Fruit fly (Drosophila melanogaster) whole organism, embryonic: Measurements from ENCODE around the gene Kdm3.

Experiments used
- CG10565 ChIP-seq: fragments of 200-800 bp; sonication (Bioruptor generic); optimal IDR thresholded peaks from 3 replicates; lab custom pipeline; 2016; ENCODE audit warnings: missing biosample characterization, mild to moderate bottlenecking, missing genetic modification characterization
- CG10959 ChIP-seq: fragments of 200-800 bp; sonication (Bioruptor generic); IDR thresholded peaks from 2 replicates; pipeline ENCODE4 v1.3.6; 2022; ENCODE audit warnings: missing biosample characterization, missing genetic modification characterization
- CG11093 ChIP-seq: fragments of 200-800 bp; sonication (Bioruptor generic); IDR thresholded peaks from 3 replicates; pipeline ENCODE4 v1.3.6; 2022; ENCODE audit warnings: missing biosample characterization, missing genetic modification characterization
- CG12155 ChIP-seq: fragments of 200-800 bp; sonication (Bioruptor generic); optimal IDR thresholded peaks from 3 replicates; lab custom pipeline; 2016; ENCODE audit warnings: missing biosample characterization, missing genetic modification characterization
- CG14965 ChIP-seq: fragments of 200-800 bp; sonication (Bioruptor generic); optimal IDR thresholded peaks from 2 replicates; lab custom pipeline; 2016; ENCODE audit warnings: missing biosample characterization, missing genetic modification characterization, borderline replicate concordance
- CG15073 ChIP-seq: fragments of 200-800 bp; sonication (Bioruptor generic); optimal IDR thresholded peaks from 2 replicates; lab custom pipeline; 2016; ENCODE audit warnings: missing biosample characterization, missing genetic modification characterization
- CG17568 ChIP-seq: fragments of 200-800 bp; sonication (Bioruptor generic); optimal IDR thresholded peaks from 2 replicates; lab custom pipeline; 2018; ENCODE audit warnings: missing biosample characterization, mild to moderate bottlenecking, missing genetic modification characterization, moderate library complexity
- CG17802 ChIP-seq: fragments of 200-800 bp; sonication (Bioruptor generic); optimal IDR thresholded peaks from 2 replicates; lab custom pipeline; 2018; ENCODE audit warnings: missing biosample characterization, mild to moderate bottlenecking, missing genetic modification characterization, moderate library complexity
- CG1792 ChIP-seq: fragments of 200-800 bp; sonication (Bioruptor generic); optimal IDR thresholded peaks from 2 replicates; lab custom pipeline; 2016; ENCODE audit warnings: missing biosample characterization, missing genetic modification characterization
- CG2199 ChIP-seq: fragments of 200-800 bp; sonication (Bioruptor generic); IDR thresholded peaks from 3 replicates; pipeline ENCODE4 v1.3.6; 2022; ENCODE audit warnings: missing biosample characterization, missing genetic modification characterization
- CG3163 ChIP-seq: fragments of 200-800 bp; sonication (Bioruptor generic); optimal IDR thresholded peaks from 3 replicates; lab custom pipeline; 2016; ENCODE audit warnings: missing biosample characterization, missing genetic modification characterization
- CG5180 ChIP-seq: fragments of 200-800 bp; sonication (Bioruptor generic); optimal IDR thresholded peaks from 3 replicates; lab custom pipeline; 2017; ENCODE audit warnings: missing biosample characterization, missing genetic modification characterization, mild to moderate bottlenecking, moderate library complexity, missing genetic modification reagents
- CG7357 ChIP-seq: fragments of 200-800 bp; sonication (Bioruptor generic); IDR thresholded peaks from 3 replicates; pipeline ENCODE4 v1.3.6; 2022; ENCODE audit warnings: missing biosample characterization, missing genetic modification characterization
- CG7839 ChIP-seq: fragments of 200-800 bp; sonication (Bioruptor generic); optimal IDR thresholded peaks from 3 replicates; lab custom pipeline; 2018; ENCODE audit warnings: missing biosample characterization, mild to moderate bottlenecking, missing genetic modification characterization, moderate library complexity
- CG8281 ChIP-seq: fragments of 200-800 bp; sonication (Bioruptor generic); optimal IDR thresholded peaks from 2 replicates; lab custom pipeline; 2018; ENCODE audit warnings: missing biosample characterization, mild to moderate bottlenecking, missing genetic modification characterization, moderate library complexity
- Dp ChIP-seq: fragments of 200-800 bp; sonication (Bioruptor generic); optimal IDR thresholded peaks from 2 replicates; lab custom pipeline; 2018; ENCODE audit warnings: missing biosample characterization, mild to moderate bottlenecking, missing genetic modification characterization, moderate library complexity
- Eip74EF ChIP-seq, 2 experiments: fragments of 200-800 bp in 1 of 2; fragments of >200 bp in 1 of 2; sonication (Bioruptor generic) in 1 of 2; optimal IDR thresholded peaks; 2 replicates each; lab custom pipeline; 2017 to 2019; ENCODE audit warnings: missing biosample characterization in 2 of 2, missing genetic modification characterization in 2 of 2, mild to moderate bottlenecking in 1 of 2, moderate library complexity in 1 of 2
- Hey ChIP-seq: fragments of 200-800 bp; sonication (Bioruptor generic); optimal IDR thresholded peaks from 3 replicates; lab custom pipeline; 2018; ENCODE audit warnings: missing biosample characterization, mild to moderate bottlenecking, missing genetic modification characterization
- Hr51 ChIP-seq, 2 experiments: fragments of 200-800 bp; sonication (Bioruptor generic); optimal IDR thresholded peaks; 2 replicates in 1 of 2; 3 replicates in 1 of 2; lab custom pipeline; 2016 to 2018; ENCODE audit warnings: missing biosample characterization in 2 of 2, missing genetic modification characterization in 2 of 2, mild to moderate bottlenecking in 1 of 2, moderate library complexity in 1 of 2
- Hr78 ChIP-seq, 2 experiments: fragments of 200-800 bp in 1 of 2; fragments of >200 bp in 1 of 2; sonication (Bioruptor generic) in 1 of 2; optimal IDR thresholded peaks; 2 replicates each; lab custom pipeline; 2017 to 2019; ENCODE audit warnings: missing biosample characterization in 2 of 2, missing genetic modification characterization in 2 of 2, mild to moderate bottlenecking in 1 of 2, moderate library complexity in 1 of 2
- Jarid2 ChIP-seq: fragments of 200-800 bp; sonication (Bioruptor generic); optimal IDR thresholded peaks from 3 replicates; lab custom pipeline; 2017; ENCODE audit warnings: mild to moderate bottlenecking, missing biosample characterization, missing genetic modification reagents, missing genetic modification characterization
- Neu2 ChIP-seq: fragments of 200-800 bp; sonication (Bioruptor generic); optimal IDR thresholded peaks from 3 replicates; lab custom pipeline; 2016; ENCODE audit warnings: missing biosample characterization, missing genetic modification characterization, borderline replicate concordance
- Opbp ChIP-seq: fragments of 200-800 bp; sonication (Bioruptor generic); IDR thresholded peaks from 3 replicates; pipeline ENCODE4 v1.3.6; 2022; ENCODE audit warnings: missing biosample characterization, missing genetic modification characterization; ENCODE audit not compliant: partially characterized antibody
- Pdp1 ChIP-seq, 2 experiments: fragments of 200-800 bp; sonication (Bioruptor generic); optimal IDR thresholded peaks; 3 replicates each; lab custom pipeline; 2016; ENCODE audit warnings: missing biosample characterization in 2 of 2, missing genetic modification characterization in 2 of 2, mild to moderate bottlenecking in 1 of 2, moderate library complexity in 1 of 2
- Sox100B ChIP-seq: fragments of 200-800 bp; sonication (Bioruptor generic); optimal IDR thresholded peaks from 3 replicates; lab custom pipeline; 2018; ENCODE audit warnings: missing biosample characterization, mild to moderate bottlenecking, missing genetic modification characterization
- Sry-δ ChIP-seq: fragments of 200-800 bp; sonication (Bioruptor generic); optimal IDR thresholded peaks from 2 replicates; lab custom pipeline; 2016; ENCODE audit warnings: missing biosample characterization, missing genetic modification characterization
- ara ChIP-seq: fragments of 200-800 bp; sonication (Bioruptor generic); IDR thresholded peaks from 2 replicates; pipeline ENCODE4 v1.3.6; 2022; ENCODE audit warnings: missing biosample characterization, missing genetic modification characterization
- chinmo ChIP-seq: fragments of 200-800 bp; sonication (Bioruptor generic); IDR thresholded peaks from 4 replicates; pipeline ENCODE4 v1.3.6; 2022; ENCODE audit warnings: missing biosample characterization, missing genetic modification characterization; ENCODE audit not compliant: partially characterized antibody
- croc ChIP-seq: fragments of 200-800 bp; sonication (Bioruptor generic); conservative IDR thresholded peaks from 3 replicates; pipeline ENCODE4 v1.3.6; 2022; ENCODE audit warnings: missing biosample characterization, missing genetic modification characterization
- cwo ChIP-seq: fragments of 200-800 bp; sonication (Bioruptor generic); optimal IDR thresholded peaks from 3 replicates; lab custom pipeline; 2017; ENCODE audit warnings: missing biosample characterization, missing genetic modification characterization, mild to moderate bottlenecking, moderate library complexity, missing genetic modification reagents
- grn ChIP-seq: fragments of 200-800 bp; sonication (Bioruptor generic); optimal IDR thresholded peaks from 3 replicates; lab custom pipeline; 2017; ENCODE audit warnings: missing biosample characterization, missing genetic modification characterization
- lbe ChIP-seq: fragments of 200-800 bp; sonication (Bioruptor generic); optimal IDR thresholded peaks from 2 replicates; lab custom pipeline; 2016; ENCODE audit warnings: missing biosample characterization, mild to moderate bottlenecking, missing genetic modification characterization
- lilli ChIP-seq: fragments of 200-800 bp; sonication (Bioruptor generic); optimal IDR thresholded peaks from 3 replicates; lab custom pipeline; 2016; ENCODE audit warnings: missing biosample characterization, missing genetic modification characterization
- nmo ChIP-seq: fragments of 200-800 bp; sonication (Bioruptor generic); optimal IDR thresholded peaks from 2 replicates; lab custom pipeline; 2018; ENCODE audit warnings: missing biosample characterization, mild to moderate bottlenecking, missing genetic modification characterization, moderate library complexity
- oc ChIP-seq: fragments of 200-800 bp; sonication (Bioruptor generic); optimal IDR thresholded peaks from 2 replicates; lab custom pipeline; 2018; ENCODE audit warnings: missing biosample characterization, mild to moderate bottlenecking, missing genetic modification characterization, moderate library complexity
- pan ChIP-seq, 4 experiments: fragments of >200 bp in 3 of 4; fragments of 200-800 bp in 1 of 4; sonication (Bioruptor generic) in 1 of 4; optimal IDR thresholded peaks in 3 of 4; IDR thresholded peaks in 1 of 4; 2 replicates each; pipeline versions ENCODE4 v1.3.6 to Lab custom; 2017 to 2022; ENCODE audit warnings: missing biosample characterization in 2 of 4, missing genetic modification characterization in 2 of 4, mixed read lengths in 1 of 4
- peb ChIP-seq: fragments of 200-800 bp; sonication (Bioruptor generic); IDR thresholded peaks from 2 replicates; pipeline ENCODE4 v1.3.6; 2022; ENCODE audit warnings: missing biosample characterization, missing genetic modification characterization
- ro ChIP-seq: fragments of 200-800 bp; sonication (Bioruptor generic); IDR thresholded peaks from 2 replicates; pipeline ENCODE4 v1.3.6; 2022; ENCODE audit warnings: missing biosample characterization, missing genetic modification characterization
- sug ChIP-seq: fragments of 200-800 bp; optimal IDR thresholded peaks from 2 replicates; lab custom pipeline; 2019; ENCODE audit warnings: missing biosample characterization, mild to moderate bottlenecking, missing genetic modification characterization, moderate library complexity
- tin ChIP-seq: fragments of 200-800 bp; sonication (Bioruptor generic); optimal IDR thresholded peaks from 3 replicates; lab custom pipeline; 2016; ENCODE audit warnings: missing biosample characterization, missing genetic modification characterization
- tio ChIP-seq: fragments of 200-800 bp; sonication (Bioruptor generic); optimal IDR thresholded peaks from 2 replicates; lab custom pipeline; 2017; ENCODE audit warnings: missing biosample characterization, missing genetic modification characterization, inconsistent platforms
- unc-4 ChIP-seq: fragments of 200-800 bp; sonication (Bioruptor generic); IDR thresholded peaks from 2 replicates; pipeline ENCODE4 v1.3.6; 2022; ENCODE audit warnings: missing biosample characterization, missing genetic modification characterization; ENCODE audit not compliant: partially characterized antibody

Kdm3 gene

dm6 chr3R:9493627-9494626 lies 21.9 kb upstream of the Kdm3 start, which contains the start of gene CG16779 (continued):
- TF ChIP-seq CG11093 (GFP tag; lab: Robert Waterston, UW) (0 out of 3 replicates have a peak, but pooled peaks have one; percentile 6), tin (GFP tag; lab: Kevin White, UChicago) (peak; percentile 47)

- TF ChIP-seq CG12155 (GFP tag; lab: Kevin White, UChicago): no peak
- no peak for TF ChIP-seq CG10565 (GFP tag; lab: Kevin White, UChicago)
- TF ChIP-seq CG3163: no peak
- no peak for TF ChIP-seq peb (GFP tag; lab: Robert Waterston, UW)
- 0 out of 3 replicates have a peak, but pooled peaks have one; percentile 9 for TF ChIP-seq CG2199 (GFP tag; lab: Robert Waterston, UW)
- 0 out of 4 replicates have a peak, but pooled peaks have one; percentile 27 for TF ChIP-seq chinmo (GFP tag; lab: Robert Waterston, UW)
- peak; percentile 96 for TF ChIP-seq cwo
- TF ChIP-seq sug (tag; lab: Kevin White, UChicago): peak; percentile 1
- TF ChIP-seq Eip74EF (GFP tag; optimal IDR thresholded peaks at IDR 0.05; lab: Kevin White, UChicago): no peak
- no peak for TF ChIP-seq Opbp
- no peak for TF ChIP-seq CG1792 (GFP tag; lab: Kevin White, UChicago)
- no peak for TF ChIP-seq unc-4 (GFP tag; lab: Robert Waterston, UW)
- peak; percentile 24 for TF ChIP-seq CG7839 (tag; lab: Kevin White, UChicago)
- no peak for TF ChIP-seq CG10959
- TF ChIP-seq croc (GFP tag; lab: Robert Waterston, UW): 0 out of 3 replicates have a peak, but pooled peaks have one; percentile 8
- TF ChIP-seq Pdp1 (GFP tag; optimal IDR thresholded peaks at IDR 0.05; lab: Kevin White, UChicago): peak in 1 of 2 experiments; percentile 42
- TF ChIP-seq grn: peak; percentile 39
- no peak for TF ChIP-seq Jarid2 (GFP tag; lab: Kevin White, UChicago)
- TF ChIP-seq CG14965 (GFP tag; lab: Kevin White, UChicago): no peak
- peak in 1 of 2 experiments; percentile 39 for TF ChIP-seq Hr78 (GFP tag; optimal IDR thresholded peaks at IDR 0.05; lab: Kevin White, UChicago)
Measured at dm6 chr3R:9494627-9495009, 21.2 kb upstream of the Kdm3 start, which contains the start of gene phu. phu (plus strand) TSS chr3R:9494801.

dm6 chr3R:9496748-9497147 lies 19.1 kb upstream of the Kdm3 start:
- TF ChIP-seq CG5180 (GFP tag; lab: Kevin White, UChicago) (no peak), CG3163 (peak; percentile 73), peb (GFP tag; lab: Robert Waterston, UW) (no peak), tio (GFP tag; lab: Kevin White, UChicago) (no peak), CG17568 (peak; percentile 24), Dp (GFP tag; lab: Kevin White, UChicago) (peak; percentile 100), lbe (GFP tag; lab: Kevin White, UChicago) (peak; percentile 67), Hr51 (GFP tag; optimal IDR thresholded peaks at IDR 0.05; lab: Kevin White, UChicago) (peak; percentile 37 to 83), CG17802 (tag; lab: Kevin White, UChicago) (peak; percentile 52), CG15073 (GFP tag; lab: Kevin White, UChicago) (no peak), grn (peak; percentile 84), ara (GFP tag; lab: Robert Waterston, UW) (peak; percentile 32; the same call in 1 of the 2 replicates), CG8281 (no peak), Sry-δ (GFP tag; lab: Kevin White, UChicago) (peak; percentile 76), pan (optimal IDR thresholded peaks at IDR 0.05; lab: Kevin White, UChicago) (no peak), pan (GFP tag; optimal IDR thresholded peaks at IDR 0.05 in 1 of 2, IDR thresholded peaks at IDR 0.05 in 1 of 2) (peak in 1 of 2 experiments; percentile 42), Sox100B (GFP tag; lab: Kevin White, UChicago) (no peak), Neu2 (GFP tag; lab: Kevin White, UChicago) (peak; percentile 39), Hey (tag; lab: Kevin White, UChicago) (peak; percentile 13), nmo (GFP tag; lab: Kevin White, UChicago) (peak; percentile 78), lilli (peak; percentile 88), oc (tag; lab: Kevin White, UChicago) (no peak), ro (GFP tag; lab: Robert Waterston, UW) (no peak), CG7357 (GFP tag; lab: Robert Waterston, UW) (no peak)
